Fruit fly (Drosophila melanogaster): ENCODE data around the gene Eig71Eg.

The Eig71Eg gene

DNA sequence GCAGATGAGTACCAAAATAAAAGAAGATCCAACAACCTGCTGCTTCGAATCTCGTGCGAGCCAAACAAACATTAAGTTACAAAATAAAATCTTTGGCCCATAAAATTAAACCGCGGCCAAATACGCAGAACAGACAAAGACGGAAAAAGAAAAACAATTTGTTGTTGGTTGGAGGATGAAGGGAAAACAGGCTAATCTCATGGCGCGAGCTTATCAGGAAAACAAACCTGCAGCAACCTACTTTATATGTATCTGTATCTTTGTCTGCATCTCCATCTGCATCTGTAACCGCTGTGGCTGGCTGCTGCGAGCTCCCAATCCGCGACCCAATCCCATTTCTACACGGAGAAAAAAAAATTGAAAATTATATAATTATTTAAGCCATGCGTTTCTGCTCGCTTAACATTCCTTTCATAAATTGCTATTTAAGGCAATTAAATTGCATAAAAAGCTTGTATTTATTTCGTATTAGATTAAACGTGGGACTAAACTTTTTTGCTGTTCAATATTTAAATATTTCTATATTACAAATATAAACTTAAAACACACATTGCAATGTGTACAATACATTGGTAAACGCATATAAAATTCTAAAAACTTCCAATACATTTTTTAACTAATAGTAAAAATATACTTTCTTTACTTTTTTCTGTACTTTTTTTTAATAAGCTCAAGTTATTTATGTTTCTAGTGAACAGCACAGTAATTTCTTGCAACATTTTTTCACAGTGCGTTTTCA lies 35.5 kb downstream of the Eig71Eg start:
- TF ChIP-seq CG14655 (GFP tag; optimal IDR thresholded peaks at IDR 0.05) (peak; percentile 57), Ets98B (GFP tag; IDR thresholded peaks at IDR 0.05) (no peak), CG9948 (tag; optimal IDR thresholded peaks at IDR 0.05) (peak; percentile 48), CG34367 (tag; optimal IDR thresholded peaks at IDR 0.05) (peak; percentile 9), CG15710 (tag; optimal IDR thresholded peaks at IDR 0.05) (peak; percentile 20), CG10348 (GFP tag; IDR thresholded peaks at IDR 0.05) (no peak), Pif1B (GFP tag; optimal IDR thresholded peaks at IDR 0.05) (peak; percentile 25), CG32121 (GFP tag; IDR thresholded peaks at IDR 0.05) (no peak), D1 (tag; optimal IDR thresholded peaks at IDR 0.05) (no peak), CG8159 (tag; optimal IDR thresholded peaks at IDR 0.05) (peak; percentile 59), CG17806 (tag; optimal IDR thresholded peaks at IDR 0.05) (peak; percentile 32), CG13204 (GFP tag; optimal IDR thresholded peaks at IDR 0.05) (no peak), CG8301 (tag; optimal IDR thresholded peaks at IDR 0.05) (no peak), Snoo (tag; optimal IDR thresholded peaks at IDR 0.05) (peak; percentile 4), Pif1A (GFP tag; optimal IDR thresholded peaks at IDR 0.05) (no peak), CG12605 (GFP tag; IDR thresholded peaks at IDR 0.05) (no peak), EcR (GFP tag; optimal IDR thresholded peaks at IDR 0.05) (no peak), gl (tag; optimal IDR thresholded peaks at IDR 0.05) (no peak), CG4496 (GFP tag; IDR thresholded peaks at IDR 0.05) (no peak)

DNA sequence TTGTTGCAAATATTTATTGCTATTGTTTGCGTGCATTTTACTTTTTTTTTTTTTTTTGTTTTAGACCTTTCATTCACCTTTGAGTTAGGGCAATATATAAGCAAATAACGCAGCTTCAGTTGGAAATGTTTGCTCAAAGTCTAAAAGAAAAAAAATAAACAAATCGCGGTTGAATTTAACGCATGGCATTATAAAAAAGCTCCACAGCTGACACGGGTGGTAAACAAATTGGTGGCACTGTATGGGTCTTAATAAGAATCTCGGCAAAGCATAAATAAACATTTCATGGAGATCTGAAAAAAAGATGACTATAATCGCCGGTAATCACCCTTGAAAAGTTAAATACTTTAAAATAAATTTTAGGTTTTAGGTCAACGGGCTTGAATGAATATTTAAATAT lies 37.0 kb downstream of the Eig71Eg start:
- no peak for TF ChIP-seq Pif1A (GFP tag; optimal IDR thresholded peaks at IDR 0.05)
- TF ChIP-seq Ets98B (GFP tag; IDR thresholded peaks at IDR 0.05) = no peak
- no peak for TF ChIP-seq gl (tag; optimal IDR thresholded peaks at IDR 0.05)
- TF ChIP-seq CG9948 (tag; optimal IDR thresholded peaks at IDR 0.05) = no peak
- no peak for TF ChIP-seq Snoo (tag; optimal IDR thresholded peaks at IDR 0.05)

DNA sequence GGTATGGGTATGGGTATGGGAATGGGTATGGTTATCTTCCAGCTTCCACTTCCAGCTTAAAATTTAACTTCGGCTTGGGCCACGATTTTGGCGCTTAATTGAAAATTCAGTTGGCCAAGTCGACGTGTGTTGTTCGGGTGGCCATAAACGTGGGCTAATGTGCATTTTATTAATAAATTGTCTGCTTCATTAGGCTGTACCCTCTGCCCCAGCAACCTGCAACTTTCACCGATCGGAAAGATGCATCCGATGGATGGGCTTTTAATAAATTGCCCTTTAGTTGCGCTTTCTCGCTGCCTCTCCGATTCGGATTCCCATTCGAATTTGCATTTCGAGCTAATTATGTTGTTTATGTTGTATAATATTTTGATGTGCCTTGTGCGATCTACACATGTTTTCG lies 37.8 kb downstream of the Eig71Eg start:
- TF ChIP-seq CG10348 (GFP tag; IDR thresholded peaks at IDR 0.05) (no peak), Ets98B (GFP tag; IDR thresholded peaks at IDR 0.05) (no peak), CG4496 (GFP tag; IDR thresholded peaks at IDR 0.05) (0 out of 3 replicates have a peak, but pooled peaks have one; percentile 48), CG8159 (tag; optimal IDR thresholded peaks at IDR 0.05) (no peak)

DNA sequence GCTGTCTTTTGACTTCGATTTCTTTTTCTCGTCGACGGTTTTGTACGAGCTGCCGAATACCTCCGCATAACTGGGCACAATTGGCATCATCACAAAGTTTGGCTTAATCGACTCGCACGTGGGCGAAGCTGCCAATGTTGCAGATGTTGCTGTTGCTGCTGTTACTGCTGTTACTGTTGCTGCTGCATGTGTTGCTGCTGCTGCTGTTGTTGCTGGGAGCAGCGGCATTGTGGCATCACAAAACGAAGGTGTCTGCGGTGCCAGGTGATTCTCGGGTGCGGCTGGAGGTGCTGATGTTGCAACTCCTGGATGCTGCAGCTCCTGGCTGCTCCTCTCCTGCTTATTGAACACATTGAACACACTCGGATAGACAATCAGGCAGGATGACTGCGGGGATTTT lies 40.5 kb downstream of the Eig71Eg start:
- no peak for TF ChIP-seq Ets98B (GFP tag; IDR thresholded peaks at IDR 0.05)
- no peak for TF ChIP-seq CG9948 (tag; optimal IDR thresholded peaks at IDR 0.05)
- no peak for TF ChIP-seq CG34367 (tag; optimal IDR thresholded peaks at IDR 0.05)
- TF ChIP-seq CG15710 (tag; optimal IDR thresholded peaks at IDR 0.05) = no peak
- no peak for TF ChIP-seq EcR (GFP tag; optimal IDR thresholded peaks at IDR 0.05)

DNA sequence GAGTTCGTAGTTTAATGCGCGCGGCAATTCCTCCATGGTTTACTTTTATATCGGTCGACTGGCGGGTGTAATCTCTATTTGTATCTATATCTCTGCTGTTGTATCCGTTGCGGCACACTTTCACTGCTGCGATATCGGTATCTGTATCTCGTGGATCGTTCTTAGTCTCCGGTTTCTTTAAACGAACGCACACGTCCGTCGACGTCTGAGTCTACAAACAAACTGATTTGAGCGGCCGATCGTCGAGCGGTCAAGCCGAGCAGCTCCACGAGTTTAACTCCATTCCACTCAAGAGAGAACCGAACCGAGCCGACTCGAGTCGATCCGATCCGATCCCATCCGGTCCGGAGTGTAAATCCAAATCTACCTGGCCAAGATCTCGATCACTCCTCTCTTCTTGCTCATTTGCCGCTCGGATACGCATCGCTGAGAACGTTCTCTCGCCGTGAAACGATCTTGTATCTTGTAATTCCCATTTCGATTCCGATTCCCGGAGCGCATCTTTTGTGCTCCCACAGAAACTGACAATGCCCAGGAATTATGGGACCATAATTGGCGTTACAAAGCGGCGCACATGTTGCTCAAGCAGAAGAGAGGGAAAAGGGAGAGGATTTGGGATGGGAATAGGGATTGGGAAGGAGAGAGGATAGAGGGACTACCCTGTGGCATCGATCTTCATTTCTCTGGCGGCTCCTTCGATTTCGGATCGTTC lies 42.4 kb downstream of the Eig71Eg start, which contains the start of gene comm2:
Gene comm2 (minus strand): TSS at position 225 of the 712 bp plus-strand sequence.
- TF ChIP-seq rn (GFP tag; IDR thresholded peaks at IDR 0.05) (no peak), fd96Ca (GFP tag; IDR thresholded peaks at IDR 0.05) (no peak), CG10348 (GFP tag; IDR thresholded peaks at IDR 0.05) (no peak), Ets98B (GFP tag; IDR thresholded peaks at IDR 0.05) (peak; percentile 26; the same call in 1 of the 2 replicates), EcR (GFP tag; optimal IDR thresholded peaks at IDR 0.05) (peak; percentile 10), CG13204 (GFP tag; optimal IDR thresholded peaks at IDR 0.05) (peak; percentile 17), CG14655 (GFP tag; optimal IDR thresholded peaks at IDR 0.05) (no peak), CG34367 (tag; optimal IDR thresholded peaks at IDR 0.05) (no peak), CG15710 (tag; optimal IDR thresholded peaks at IDR 0.05) (no peak), CG17806 (tag; optimal IDR thresholded peaks at IDR 0.05) (no peak), Pif1B (GFP tag; optimal IDR thresholded peaks at IDR 0.05) (peak; percentile 16), D1 (tag; optimal IDR thresholded peaks at IDR 0.05) (no peak), CG9948 (tag; optimal IDR thresholded peaks at IDR 0.05) (no peak), CG4496 (GFP tag; IDR thresholded peaks at IDR 0.05) (peak; percentile 48; the same call in 2 of the 3 replicates), CG32121 (GFP tag; IDR thresholded peaks at IDR 0.05) (no peak), CG8159 (tag; optimal IDR thresholded peaks at IDR 0.05) (no peak), CG8301 (tag; optimal IDR thresholded peaks at IDR 0.05) (no peak), CG12605 (GFP tag; IDR thresholded peaks at IDR 0.05) (no peak)

DNA sequence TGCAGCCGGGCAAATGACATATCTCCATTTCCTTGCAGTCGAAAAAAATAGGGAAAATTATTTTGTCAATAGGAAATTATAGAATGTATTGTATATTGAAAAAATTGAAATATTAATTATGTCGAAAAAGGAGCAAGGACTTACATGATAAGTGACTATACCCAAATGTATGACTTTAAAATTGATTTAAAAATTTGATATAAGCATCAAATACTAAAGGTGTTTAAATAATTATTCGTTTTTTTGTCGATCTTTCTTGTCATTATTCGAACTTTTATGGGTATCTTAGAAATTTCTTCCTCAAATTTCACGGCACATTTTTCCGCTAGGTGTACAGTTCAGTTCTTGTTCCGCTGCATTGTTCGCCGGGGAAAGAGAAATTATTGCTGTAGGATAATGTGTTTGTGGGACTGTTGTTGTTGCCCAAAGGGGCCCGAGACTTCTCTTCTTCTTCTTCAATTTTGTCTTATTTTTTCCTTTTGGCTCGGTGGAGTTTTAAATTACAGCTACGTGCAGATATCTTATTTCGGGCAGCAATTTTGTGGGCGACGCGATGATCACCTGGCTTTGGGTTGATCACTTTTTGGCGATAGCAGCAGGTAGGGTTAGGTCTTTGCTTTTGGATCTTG lies 43.0 kb downstream of the Eig71Eg start:
- TF ChIP-seq rn (GFP tag; IDR thresholded peaks at IDR 0.05) (no peak), Snoo (tag; optimal IDR thresholded peaks at IDR 0.05) (peak; percentile 82), CG8301 (tag; optimal IDR thresholded peaks at IDR 0.05) (peak; percentile 39), CG34367 (tag; optimal IDR thresholded peaks at IDR 0.05) (peak; percentile 80), D1 (tag; optimal IDR thresholded peaks at IDR 0.05) (peak; percentile 85), CG8159 (tag; optimal IDR thresholded peaks at IDR 0.05) (peak; percentile 82), Ets98B (GFP tag; IDR thresholded peaks at IDR 0.05) (no peak), CG32121 (GFP tag; IDR thresholded peaks at IDR 0.05) (no peak), CG14655 (GFP tag; optimal IDR thresholded peaks at IDR 0.05) (peak; percentile 73), Pif1B (GFP tag; optimal IDR thresholded peaks at IDR 0.05) (peak; percentile 15), CG17806 (tag; optimal IDR thresholded peaks at IDR 0.05) (peak; percentile 83), CG10348 (GFP tag; IDR thresholded peaks at IDR 0.05) (no peak), CG15710 (tag; optimal IDR thresholded peaks at IDR 0.05) (peak; percentile 80), CG9948 (tag; optimal IDR thresholded peaks at IDR 0.05) (peak; percentile 85), Pif1A (GFP tag; optimal IDR thresholded peaks at IDR 0.05) (peak; percentile 47)

Data from whole organism, pupa.